2 fruit fly cellular contexts compared by ENCODE assay signal in the genomic region with DNA sequence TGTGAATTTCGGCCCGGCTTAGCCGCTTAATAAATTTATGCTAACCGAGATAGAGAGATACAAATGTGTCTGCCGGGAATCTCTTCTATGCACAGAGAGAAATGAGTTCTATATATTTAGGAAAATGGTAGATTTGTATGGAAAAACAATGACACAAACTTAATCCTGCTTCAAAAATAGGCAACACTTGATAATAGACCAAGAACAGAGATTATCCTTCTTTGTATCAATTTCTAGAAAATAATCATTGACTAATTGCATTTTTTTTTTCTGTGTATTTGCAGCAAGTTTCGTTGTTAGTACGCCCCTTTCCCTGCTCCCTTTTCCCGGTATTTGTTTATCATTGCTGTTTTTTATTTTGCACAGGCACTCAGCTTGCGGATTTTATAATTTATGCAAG.
TF ChIP-seq lines count a peak whose summit lies in the region.

No protein-coding gene starts in this region.

TF ChIP-seq in whole organism, prepupa, 60 proteins besides CTCF, POLR2A, EP300 and RAD21 (continued from another document):
- TF ChIP-seq spab (GFP tag; optimal IDR thresholded peaks at IDR 0.05; lab: Kevin White, UChicago) (no peak), Eip93F (GFP tag; optimal IDR thresholded peaks at IDR 0.05; lab: Kevin White, UChicago) (no peak), Sox102F (GFP tag; optimal IDR thresholded peaks at IDR 0.05; lab: Kevin White, UChicago) (peak; percentile 6), Hr38 (GFP tag; optimal IDR thresholded peaks at IDR 0.05; lab: Kevin White, UChicago) (no peak), svp (GFP tag; lab: Kevin White, UChicago) (peak; percentile 66), acj6 (GFP tag; optimal IDR thresholded peaks at IDR 0.05; lab: Kevin White, UChicago) (peak; percentile 45), Met (GFP tag; optimal IDR thresholded peaks at IDR 0.05; lab: Kevin White, UChicago) (peak; percentile 67), Hr39 (GFP tag; optimal IDR thresholded peaks at IDR 0.05; lab: Kevin White, UChicago) (peak; percentile 57), Lpt (GFP tag; optimal IDR thresholded peaks at IDR 0.05; lab: Kevin White, UChicago) (no peak), CG31627 (GFP tag; optimal IDR thresholded peaks at IDR 0.05; lab: Kevin White, UChicago) (peak; percentile 57), eg (GFP tag; IDR thresholded peaks at IDR 0.05; lab: Robert Waterston, UW) (no peak), CG15336 (GFP tag; IDR thresholded peaks at IDR 0.05; lab: Robert Waterston, UW) (no peak), CG11902 (GFP tag; optimal IDR thresholded peaks at IDR 0.05; lab: Kevin White, UChicago) (no peak), CG10669 (GFP tag; optimal IDR thresholded peaks at IDR 0.05; lab: Kevin White, UChicago) (no peak), Ets21C (GFP tag; optimal IDR thresholded peaks at IDR 0.05; lab: Kevin White, UChicago) (peak; percentile 31), CG8319 (GFP tag; optimal IDR thresholded peaks at IDR 0.05; lab: Kevin White, UChicago) (no peak), CG10631 (GFP tag; optimal IDR thresholded peaks at IDR 0.05; lab: Kevin White, UChicago) (peak; percentile 25), CG9139 (GFP tag; optimal IDR thresholded peaks at IDR 0.05; lab: Kevin White, UChicago) (no peak), CG4318 (GFP tag; optimal IDR thresholded peaks at IDR 0.05; lab: Kevin White, UChicago) (no peak), pdm3 (GFP tag; optimal IDR thresholded peaks at IDR 0.05; lab: Kevin White, UChicago) (peak; percentile 18), lz (GFP tag; optimal IDR thresholded peaks at IDR 0.05; lab: Kevin White, UChicago) (peak; percentile 36), CG32006 (GFP tag; optimal IDR thresholded peaks at IDR 0.05; lab: Kevin White, UChicago) (no peak), Sox14 (GFP tag; optimal IDR thresholded peaks at IDR 0.05; lab: Kevin White, UChicago) (no peak), ss (GFP tag; optimal IDR thresholded peaks at IDR 0.05; lab: Kevin White, UChicago) (no peak), Smox (GFP tag; optimal IDR thresholded peaks at IDR 0.05; lab: Kevin White, UChicago) (peak; percentile 37), fkh (GFP tag; optimal IDR thresholded peaks at IDR 0.05; lab: Kevin White, UChicago) (no peak), CG3032 (tag; optimal IDR thresholded peaks at IDR 0.05; lab: Kevin White, UChicago) (no peak), fd59A (GFP tag; optimal IDR thresholded peaks at IDR 0.05; lab: Kevin White, UChicago) (no peak), CG11294 (GFP tag; IDR thresholded peaks at IDR 0.05; lab: Robert Waterston, UW) (no peak), CG3919 (GFP tag; optimal IDR thresholded peaks at IDR 0.05; lab: Kevin White, UChicago) (peak; percentile 17), Ets96B (tag; optimal IDR thresholded peaks at IDR 0.05; lab: Kevin White, UChicago) (no peak), CG1621 (tag; optimal IDR thresholded peaks at IDR 0.05; lab: Kevin White, UChicago) (no peak), CG6792 (GFP tag; optimal IDR thresholded peaks at IDR 0.05; lab: Kevin White, UChicago) (no peak), CG11762 (GFP tag; optimal IDR thresholded peaks at IDR 0.05; lab: Kevin White, UChicago; ENCODE audit: insufficient read depth) (no peak)

TF ChIP-seq in whole organism, wandering third instar larva, 38 proteins besides CTCF, POLR2A, EP300 and RAD21 (continued from another document):
- TF ChIP-seq Dfd (GFP tag; optimal IDR thresholded peaks at IDR 0.05; lab: Kevin White, UChicago) (no peak), jim (GFP tag; optimal IDR thresholded peaks at IDR 0.05; lab: Kevin White, UChicago) (no peak)
